Worm (Caenorhabditis elegans) whole organism, L4/young adult: ENCODE results near the gene F54B11.5.

ENCODE experiments used
- W03F9.2 ChIP-seq: fragments of 150-350 bp; optimal IDR thresholded peaks from 2 replicates; lab custom pipeline; 2014; ENCODE audit warnings: missing biosample characterization, missing genetic modification characterization
- dao-5 ChIP-seq: sonication (generic microtip); optimal IDR thresholded peaks from 2 replicates; lab custom pipeline; 2016; ENCODE audit warnings: missing genotype, missing genetic modification characterization, moderate library complexity, missing compliant biosample characterization
- him-1 ChIP-seq: sonication (generic microtip); optimal IDR thresholded peaks from 2 replicates; lab custom pipeline; 2016; ENCODE audit warnings: missing genotype, missing genetic modification reagents, missing genetic modification characterization, missing compliant biosample characterization

Gene F54B11.5

DNA sequence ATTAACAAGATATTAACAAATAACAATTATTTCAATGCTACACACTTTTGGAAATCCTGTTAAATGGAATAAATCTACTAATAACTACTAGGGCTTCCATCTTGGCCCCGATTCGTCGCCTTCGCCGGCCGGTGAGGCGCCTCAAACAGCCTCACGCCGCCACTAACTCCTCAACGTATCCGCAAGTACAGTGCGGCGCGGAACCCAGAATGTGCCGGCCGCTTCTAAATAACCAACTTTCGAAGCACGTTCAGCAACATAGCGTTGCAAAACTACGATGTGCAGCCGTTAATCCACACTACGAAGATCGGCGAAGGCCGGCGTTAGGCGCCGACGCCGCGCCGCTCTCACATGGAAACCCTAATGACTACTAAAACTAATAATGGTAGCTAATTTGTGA is 10.0 kb upstream of the F54B11.5 start:
- no peak for TF ChIP-seq dao-5 (tag; lab: Kevin White, UChicago)
- TF ChIP-seq him-1 (tag; lab: Kevin White, UChicago), result no peak
- no peak for TF ChIP-seq W03F9.2 (tag; lab: Kevin White, UChicago)

- TF ChIP-seq W03F9.2 (tag; lab: Kevin White, UChicago), result no peak
- no peak for TF ChIP-seq him-1 (tag; lab: Kevin White, UChicago)
- TF ChIP-seq dao-5 (tag; lab: Kevin White, UChicago), result no peak
Observed at ce11 chrX:13604946-13605617, 9.2 kb upstream of the F54B11.5 start, which contains the start of gene F54B11.9. F54B11.9 (plus strand) TSS chrX:13605567.

DNA sequence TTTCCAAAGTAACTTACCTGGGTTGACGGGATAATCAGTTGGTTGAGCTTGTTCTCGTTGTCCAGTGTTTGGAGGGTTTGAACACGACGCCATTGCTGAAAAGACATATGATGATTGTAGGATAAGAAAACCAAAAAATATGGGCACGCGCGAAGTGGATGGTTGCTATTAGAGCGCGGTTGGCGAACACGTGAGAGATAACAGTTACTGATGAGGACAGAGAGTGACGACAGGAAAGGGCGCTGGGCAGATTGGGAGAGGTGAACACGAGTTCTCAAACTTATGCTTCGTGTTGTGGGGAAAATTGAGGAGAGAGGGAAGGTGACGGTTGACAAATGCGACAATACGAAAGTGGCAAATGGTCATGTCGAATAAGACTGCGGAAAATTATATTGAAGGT is 8.0 kb upstream of the F54B11.5 start, which contains the start of gene F54B11.8:
TSS of gene F54B11.8 (minus strand) at position 101 of the 400 bp plus-strand sequence.
- TF ChIP-seq him-1 (tag; lab: Kevin White, UChicago) (no peak), W03F9.2 (tag; lab: Kevin White, UChicago) (no peak)

DNA sequence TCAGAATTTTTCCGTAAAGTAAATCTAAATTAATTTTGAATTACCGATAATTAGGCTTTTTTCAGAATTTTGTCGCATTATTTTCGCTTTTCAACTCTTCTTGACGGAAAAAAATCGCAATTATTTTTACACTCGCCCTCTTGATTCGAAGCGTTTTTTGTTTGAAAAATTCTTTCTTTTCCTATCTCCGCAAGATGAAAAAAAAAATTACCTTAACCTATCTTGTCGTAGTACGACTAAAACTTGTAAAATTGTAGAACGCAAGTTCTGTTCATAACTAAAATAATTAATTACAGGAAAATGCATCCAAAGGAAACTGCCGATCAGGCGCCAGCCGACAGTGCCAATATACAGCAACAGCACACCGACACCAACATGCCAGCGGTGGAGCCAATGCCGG is 4.3 kb upstream of the F54B11.5 start, which contains the start of gene F54B11.7:
TSS of gene F54B11.7 (plus strand) at position 301 of the 400 bp plus-strand sequence.
- TF ChIP-seq W03F9.2 (tag; lab: Kevin White, UChicago) (no peak), dao-5 (tag; lab: Kevin White, UChicago) (no peak), him-1 (tag; lab: Kevin White, UChicago) (no peak)

DNA sequence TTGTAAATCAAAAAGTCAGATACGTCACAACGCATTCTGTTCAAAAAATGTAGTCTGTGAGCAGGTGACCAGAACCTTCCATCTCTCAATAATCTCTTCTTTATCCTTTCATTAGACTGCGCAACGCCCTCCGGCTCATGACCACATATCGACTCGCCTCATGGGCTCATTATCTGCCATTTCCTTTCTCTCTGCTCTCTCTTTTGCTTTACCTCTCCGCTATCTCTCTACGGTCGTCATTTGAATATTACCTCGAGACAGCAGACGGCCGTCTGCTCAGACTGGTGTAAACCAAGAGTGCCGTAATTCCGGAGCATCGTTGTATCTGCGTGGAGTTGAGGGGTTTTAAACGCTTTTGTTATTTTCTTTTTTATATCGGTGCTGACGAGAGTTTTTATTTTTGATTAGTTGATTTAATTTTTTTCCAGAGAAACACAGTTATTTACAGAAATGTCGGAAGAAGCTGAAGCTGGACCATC is 2.2 kb upstream of the F54B11.5 start, which contains the start of gene bra-1:
TSS of gene bra-1 (plus strand) at position 429 of the 479 bp plus-strand sequence.
- no peak for TF ChIP-seq him-1 (tag; lab: Kevin White, UChicago)
- TF ChIP-seq dao-5 (tag; lab: Kevin White, UChicago), result no peak
- TF ChIP-seq W03F9.2 (tag; lab: Kevin White, UChicago), result no peak

ce11 chrX:13592367-13592766 is 3.5 kb downstream of the F54B11.5 start, which contains the start of gene F54B11.4:
F54B11.4 (plus strand) TSS chrX:13592667.
- no peak for TF ChIP-seq W03F9.2 (tag; lab: Kevin White, UChicago)
- no peak for TF ChIP-seq him-1 (tag; lab: Kevin White, UChicago)
- TF ChIP-seq dao-5 (tag; lab: Kevin White, UChicago), result no peak

- TF ChIP-seq W03F9.2 (tag; lab: Kevin White, UChicago) (no peak), him-1 (tag; lab: Kevin White, UChicago) (no peak), dao-5 (tag; lab: Kevin White, UChicago) (no peak)
Observed at ce11 chrX:13591953-13592352, 3.9 kb downstream of the F54B11.5 start.

DNA sequence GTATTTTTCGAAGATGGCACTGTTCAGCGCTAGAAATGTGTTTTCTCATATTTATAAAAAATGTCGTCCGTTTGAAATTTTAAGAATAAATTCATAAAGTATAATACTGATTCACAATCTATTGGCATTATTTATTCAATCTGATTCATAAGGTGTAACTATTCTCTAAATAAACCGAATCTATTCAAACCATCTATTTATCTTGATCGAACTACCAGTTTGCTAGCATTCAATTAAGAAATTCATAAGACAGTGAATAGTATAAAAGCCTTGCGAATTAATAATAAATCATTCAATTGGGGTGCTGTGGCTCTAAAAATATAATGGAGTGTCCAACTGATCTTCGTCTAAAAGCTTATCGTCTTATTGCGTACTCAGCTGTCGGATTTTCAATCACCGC is 4.7 kb downstream of the F54B11.5 start, which contains the start of gene col-44:
TSS of gene col-44 (plus strand) at position 301 of the 400 bp plus-strand sequence.
- no peak for TF ChIP-seq W03F9.2 (tag; lab: Kevin White, UChicago)
- TF ChIP-seq dao-5 (tag; lab: Kevin White, UChicago), result no peak
- TF ChIP-seq him-1 (tag; lab: Kevin White, UChicago), result no peak

ce11 chrX:13590688-13591087 is 5.2 kb downstream of the F54B11.5 start:
- TF ChIP-seq him-1 (tag; lab: Kevin White, UChicago) (no peak), W03F9.2 (tag; lab: Kevin White, UChicago) (no peak), dao-5 (tag; lab: Kevin White, UChicago) (no peak)

DNA sequence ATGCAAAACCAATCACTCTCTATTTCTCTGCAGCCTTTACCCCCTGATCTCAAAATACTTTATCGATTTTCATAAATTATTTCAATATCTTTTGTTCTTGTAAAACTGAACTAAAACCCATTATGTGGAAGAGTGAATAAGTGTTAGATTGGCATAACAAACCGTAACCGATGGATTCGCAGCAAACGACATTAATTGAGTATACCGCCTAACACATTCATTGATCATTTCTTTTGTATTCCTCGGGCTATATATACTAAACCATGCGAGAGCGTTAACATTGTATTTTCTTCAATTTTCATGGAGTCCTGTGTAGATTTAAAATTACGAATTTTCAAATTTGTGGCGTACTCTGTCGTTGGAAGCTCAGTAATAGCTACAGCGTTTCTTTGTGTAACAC is 6.1 kb downstream of the F54B11.5 start, which contains the start of gene col-9:
TSS of gene col-9 (plus strand) at position 301 of the 400 bp plus-strand sequence.
- no peak for TF ChIP-seq dao-5 (tag; lab: Kevin White, UChicago)
- TF ChIP-seq W03F9.2 (tag; lab: Kevin White, UChicago), result no peak
- TF ChIP-seq him-1 (tag; lab: Kevin White, UChicago), result no peak

DNA sequence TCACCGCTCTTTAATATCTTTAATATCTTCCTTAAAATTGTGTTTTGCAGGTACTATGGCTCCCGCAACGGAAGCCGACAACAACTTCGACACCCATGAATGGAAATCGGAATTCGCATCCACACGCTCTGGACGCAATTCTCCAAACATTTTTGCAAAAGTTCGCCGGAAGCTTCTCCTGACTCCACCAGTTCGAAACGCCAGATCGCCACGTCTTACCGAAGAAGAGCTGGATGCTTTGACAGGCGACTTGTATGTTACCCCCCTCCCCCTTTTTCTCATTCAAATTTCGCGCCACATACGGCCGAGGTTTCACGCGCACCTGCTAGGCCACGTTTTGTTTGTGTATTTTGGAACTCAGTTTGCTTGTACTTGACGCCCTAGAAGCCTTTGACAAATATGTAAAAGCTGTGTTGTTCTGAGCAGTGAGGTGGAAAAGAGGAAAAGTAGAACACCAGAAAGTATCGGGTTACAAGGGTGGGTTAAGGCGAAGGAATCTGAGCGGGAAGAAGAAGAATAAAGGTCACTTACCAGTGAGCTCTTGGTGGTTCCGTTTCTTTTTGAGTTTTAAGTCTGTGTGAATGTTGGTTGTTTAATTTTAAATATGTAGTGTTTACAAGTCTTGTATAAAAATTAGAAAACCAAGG is 11.0 kb downstream of the F54B11.5 start, which contains the start of gene unc-84:
TSS of gene unc-84 (plus strand) at position 51 of the 647 bp plus-strand sequence.
- no peak for TF ChIP-seq dao-5 (tag; lab: Kevin White, UChicago)
- no peak for TF ChIP-seq him-1 (tag; lab: Kevin White, UChicago)
- no peak for TF ChIP-seq W03F9.2 (tag; lab: Kevin White, UChicago)

ce11 chrX:13583895-13584344 is 11.9 kb downstream of the F54B11.5 start:
- TF ChIP-seq him-1 (tag; lab: Kevin White, UChicago) (no peak), W03F9.2 (tag; lab: Kevin White, UChicago) (no peak), dao-5 (tag; lab: Kevin White, UChicago) (no peak)

- TF ChIP-seq him-1 (tag; lab: Kevin White, UChicago), result no peak
- TF ChIP-seq dao-5 (tag; lab: Kevin White, UChicago), result no peak
- no peak for TF ChIP-seq W03F9.2 (tag; lab: Kevin White, UChicago)
Observed at ce11 chrX:13581820-13582219, 14.0 kb downstream of the F54B11.5 start, which contains the start of gene F54B11.10. F54B11.10 (plus strand) TSS chrX:13582120.
